Fruit fly (Drosophila melanogaster): ENCODE results near the gene CG5888.

CG5888 gene

DNA sequence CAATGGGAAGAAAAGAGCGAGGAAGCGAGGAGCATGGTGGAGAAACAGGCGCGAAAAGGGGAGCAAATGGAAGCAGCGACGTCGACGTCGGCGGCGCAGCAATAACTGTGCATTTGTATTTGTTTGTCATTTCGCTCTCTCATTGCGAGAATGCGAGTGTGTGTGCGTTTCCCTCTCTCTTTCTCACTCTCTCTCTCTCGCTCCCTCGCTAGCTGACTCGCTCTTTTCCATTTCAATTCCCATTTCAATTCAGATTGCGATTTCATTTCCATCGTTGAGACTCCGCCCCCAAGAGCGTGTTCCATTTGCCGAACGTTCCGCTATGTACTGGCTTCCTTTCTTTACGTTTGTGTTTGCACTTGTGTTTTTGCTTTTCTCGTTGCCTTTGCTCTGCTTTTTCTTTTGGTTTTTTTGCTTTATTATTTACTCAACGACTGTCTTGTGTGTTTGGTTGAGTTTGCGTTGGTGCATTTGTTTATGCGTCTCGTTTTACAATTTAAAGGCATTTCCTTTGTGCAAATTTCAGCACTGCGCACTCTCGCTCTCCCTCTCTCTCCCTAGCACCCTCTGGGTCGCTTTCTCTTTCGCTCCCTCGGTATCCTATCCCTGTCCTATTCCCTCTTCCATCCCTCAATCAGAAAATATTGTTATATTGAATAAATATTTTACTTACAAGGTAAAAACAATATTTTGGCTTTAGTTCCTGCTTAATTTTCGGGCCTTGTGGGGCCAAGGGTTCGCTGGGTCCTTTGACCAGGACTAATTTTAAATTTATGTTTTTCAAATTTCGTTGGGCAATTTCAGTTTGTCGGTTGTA is 25.4 kb downstream of the CG5888 start:
- no peak for TF ChIP-seq Mio (GFP tag; optimal IDR thresholded peaks at IDR 0.05)
- TF ChIP-seq psq (GFP tag; optimal IDR thresholded peaks at IDR 0.05): peak; percentile 23
- TF ChIP-seq brk (GFP tag; optimal IDR thresholded peaks at IDR 0.05): no peak
- TF ChIP-seq dl (GFP tag; optimal IDR thresholded peaks at IDR 0.05; ENCODE audit: insufficient read depth in 1 of 2, partially characterized antibody in 2 of 2): peak; percentile 20 to 54
- TF ChIP-seq Hr78 (GFP tag; optimal IDR thresholded peaks at IDR 0.05): no peak
- TF ChIP-seq N (GFP tag; optimal IDR thresholded peaks at IDR 0.05): peak; percentile 53
- no peak for TF ChIP-seq dmrt93B (GFP tag; optimal IDR thresholded peaks at IDR 0.05)
- TF ChIP-seq foxo (GFP tag; optimal IDR thresholded peaks at IDR 0.05): no peak
- no peak for TF ChIP-seq Myc (optimal IDR thresholded peaks at IDR 0.05)
- TF ChIP-seq GATAd (GFP tag; optimal IDR thresholded peaks at IDR 0.05): no peak
- no peak for TF ChIP-seq lola (GFP tag; optimal IDR thresholded peaks at IDR 0.05)
- TF ChIP-seq Jra (GFP tag; optimal IDR thresholded peaks at IDR 0.05): no peak
- TF ChIP-seq CG32264 (GFP tag; optimal IDR thresholded peaks at IDR 0.05): no peak
- no peak for TF ChIP-seq CG9705 (GFP tag; optimal IDR thresholded peaks at IDR 0.05)
- peak; percentile 73 for TF ChIP-seq Dif (GFP tag; optimal IDR thresholded peaks at IDR 0.05; ENCODE audit: partially characterized antibody)
- no peak for TF ChIP-seq Hnf4 (GFP tag; optimal IDR thresholded peaks at IDR 0.05)
- TF ChIP-seq Abd-B (GFP tag; optimal IDR thresholded peaks at IDR 0.05): no peak
- TF ChIP-seq usp (GFP tag; optimal IDR thresholded peaks at IDR 0.05): no peak
- TF ChIP-seq fru (GFP tag; optimal IDR thresholded peaks at IDR 0.05): no peak
- peak; percentile 72 for TF ChIP-seq Vsx2 (GFP tag; optimal IDR thresholded peaks at IDR 0.05; ENCODE audit: partially characterized antibody)
- no peak for TF ChIP-seq woc (GFP tag; optimal IDR thresholded peaks at IDR 0.05)

DNA sequence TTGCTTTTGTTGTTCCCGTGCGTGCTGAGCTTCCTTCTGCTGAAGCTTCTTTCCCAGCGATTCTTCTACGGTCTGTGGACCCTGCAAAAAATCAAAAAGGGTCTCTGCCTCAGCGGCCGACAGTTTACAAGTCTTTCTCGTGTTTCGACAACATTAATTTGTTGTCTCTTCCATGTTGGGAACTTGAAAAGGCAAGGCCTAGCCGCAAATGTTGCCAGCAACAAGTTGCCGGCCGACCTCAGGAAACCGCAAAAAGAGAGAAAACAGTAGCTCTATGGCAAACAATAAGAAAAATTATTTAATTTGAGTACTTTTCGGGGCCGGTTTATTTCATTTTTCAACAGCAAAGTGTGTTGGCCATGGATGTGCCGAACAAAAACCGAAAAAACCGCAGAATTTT is 34.5 kb downstream of the CG5888 start:
- no peak for TF ChIP-seq GATAd (GFP tag; optimal IDR thresholded peaks at IDR 0.05)
- no peak for TF ChIP-seq Mio (GFP tag; optimal IDR thresholded peaks at IDR 0.05)
- TF ChIP-seq sv (GFP tag; optimal IDR thresholded peaks at IDR 0.05): no peak
- no peak for TF ChIP-seq dmrt93B (GFP tag; optimal IDR thresholded peaks at IDR 0.05)
- no peak for TF ChIP-seq jim (GFP tag; optimal IDR thresholded peaks at IDR 0.05)
- TF ChIP-seq h (GFP tag; optimal IDR thresholded peaks at IDR 0.05): no peak
- TF ChIP-seq CG9705 (GFP tag; optimal IDR thresholded peaks at IDR 0.05): no peak
- TF ChIP-seq Jra (GFP tag; optimal IDR thresholded peaks at IDR 0.05): no peak
- TF ChIP-seq psq (GFP tag; optimal IDR thresholded peaks at IDR 0.05): no peak
- no peak for TF ChIP-seq Vsx2 (GFP tag; optimal IDR thresholded peaks at IDR 0.05; ENCODE audit: partially characterized antibody)
- no peak for TF ChIP-seq woc (GFP tag; optimal IDR thresholded peaks at IDR 0.05)
- no peak for TF ChIP-seq brk (GFP tag; optimal IDR thresholded peaks at IDR 0.05)

DNA sequence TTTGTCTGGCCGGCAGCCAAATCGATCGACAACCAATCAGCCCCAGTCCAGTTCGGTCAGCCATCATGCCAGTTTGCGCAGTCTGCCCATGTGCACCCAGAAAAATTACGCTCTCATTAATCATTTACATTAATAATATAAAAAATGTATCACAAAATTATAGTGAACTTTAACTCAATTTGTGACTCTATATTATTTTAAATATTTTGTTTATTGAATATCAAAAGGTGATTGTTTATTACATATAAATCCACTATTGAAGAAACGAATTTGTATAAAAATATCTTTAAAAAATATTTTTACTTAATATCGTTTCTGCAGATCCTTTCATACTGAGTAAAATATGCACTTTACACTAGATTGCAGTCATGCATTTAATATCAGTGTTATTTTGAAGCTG is 41.0 kb downstream of the CG5888 start:
- TF ChIP-seq rgr (GFP tag; optimal IDR thresholded peaks at IDR 0.05): peak; percentile 6
- TF ChIP-seq Jra (GFP tag; optimal IDR thresholded peaks at IDR 0.05): no peak
- peak; percentile 43 for TF ChIP-seq OdsH (GFP tag; optimal IDR thresholded peaks at IDR 0.05)
- TF ChIP-seq jim (GFP tag; optimal IDR thresholded peaks at IDR 0.05): no peak
- no peak for TF ChIP-seq Vsx2 (GFP tag; optimal IDR thresholded peaks at IDR 0.05; ENCODE audit: partially characterized antibody)
- TF ChIP-seq fru (GFP tag; optimal IDR thresholded peaks at IDR 0.05): no peak
- no peak for TF ChIP-seq brk (GFP tag; optimal IDR thresholded peaks at IDR 0.05)
- no peak for TF ChIP-seq Dfd (GFP tag; optimal IDR thresholded peaks at IDR 0.05)
- peak; percentile 3 for TF ChIP-seq dmrt93B (GFP tag; optimal IDR thresholded peaks at IDR 0.05)
- TF ChIP-seq Sp1 (GFP tag; optimal IDR thresholded peaks at IDR 0.05): peak; percentile 52
- TF ChIP-seq ey (GFP tag; optimal IDR thresholded peaks at IDR 0.05): no peak
- TF ChIP-seq psq (GFP tag; optimal IDR thresholded peaks at IDR 0.05): peak; percentile 24
- no peak for TF ChIP-seq Myc (optimal IDR thresholded peaks at IDR 0.05)
- no peak for TF ChIP-seq dsf (GFP tag; optimal IDR thresholded peaks at IDR 0.05; ENCODE audit: borderline replicate concordance)
- no peak for TF ChIP-seq Abd-B (GFP tag; optimal IDR thresholded peaks at IDR 0.05)
- peak in 1 of 2 experiments; percentile 30 for TF ChIP-seq foxo (GFP tag; optimal IDR thresholded peaks at IDR 0.05)
- no peak for TF ChIP-seq tai (GFP tag; optimal IDR thresholded peaks at IDR 0.05)
- TF ChIP-seq Mio (GFP tag; optimal IDR thresholded peaks at IDR 0.05): no peak
- TF ChIP-seq HLH106 (tag; optimal IDR thresholded peaks at IDR 0.05): peak; percentile 55
- no peak for TF ChIP-seq GATAd (GFP tag; optimal IDR thresholded peaks at IDR 0.05)
- no peak for TF ChIP-seq CG9705 (GFP tag; optimal IDR thresholded peaks at IDR 0.05)

DNA sequence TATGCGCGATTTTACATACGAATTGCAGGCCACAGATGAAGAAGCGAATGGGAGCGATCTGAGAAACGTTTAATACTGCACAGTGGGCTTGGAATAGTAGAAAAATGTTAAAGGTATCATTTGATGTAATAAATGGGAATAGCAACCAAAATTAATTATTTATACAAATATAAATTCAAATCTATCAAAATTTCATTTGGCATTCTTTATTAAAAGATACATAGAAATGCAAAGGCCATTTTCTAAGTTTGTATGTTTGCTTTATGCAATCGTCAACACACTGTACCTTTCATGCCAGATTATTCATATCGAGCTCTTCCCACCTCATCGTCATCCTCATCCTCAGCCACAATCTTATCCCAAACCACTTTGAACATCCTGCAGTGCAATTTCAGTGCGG is 41.7 kb downstream of the CG5888 start:
- TF ChIP-seq lola (GFP tag; optimal IDR thresholded peaks at IDR 0.05): no peak
- peak; percentile 59 for TF ChIP-seq woc (GFP tag; optimal IDR thresholded peaks at IDR 0.05)
- no peak for TF ChIP-seq usp (GFP tag; optimal IDR thresholded peaks at IDR 0.05)
- TF ChIP-seq Vsx2 (GFP tag; optimal IDR thresholded peaks at IDR 0.05; ENCODE audit: partially characterized antibody): no peak
- TF ChIP-seq Hr78 (GFP tag; optimal IDR thresholded peaks at IDR 0.05): no peak
- peak; percentile 67 for TF ChIP-seq h (GFP tag; optimal IDR thresholded peaks at IDR 0.05)
- no peak for TF ChIP-seq CG9705 (GFP tag; optimal IDR thresholded peaks at IDR 0.05)
- TF ChIP-seq Myc (optimal IDR thresholded peaks at IDR 0.05): no peak
- no peak for TF ChIP-seq GATAd (GFP tag; optimal IDR thresholded peaks at IDR 0.05)
- peak; percentile 54 for TF ChIP-seq psq (GFP tag; optimal IDR thresholded peaks at IDR 0.05)
- peak; percentile 52 for TF ChIP-seq ey (GFP tag; optimal IDR thresholded peaks at IDR 0.05)
- no peak for TF ChIP-seq sv (GFP tag; optimal IDR thresholded peaks at IDR 0.05)
- peak; percentile 62 for TF ChIP-seq OdsH (GFP tag; optimal IDR thresholded peaks at IDR 0.05)
- no peak for TF ChIP-seq Dfd (GFP tag; optimal IDR thresholded peaks at IDR 0.05)
- TF ChIP-seq Rel (GFP tag; optimal IDR thresholded peaks at IDR 0.05): no peak
- no peak for TF ChIP-seq Rel (tag; optimal IDR thresholded peaks at IDR 0.05)
- TF ChIP-seq CrebA (GFP tag; optimal IDR thresholded peaks at IDR 0.05; ENCODE audit: borderline replicate concordance): no peak
- peak; percentile 64 for TF ChIP-seq HLH106 (tag; optimal IDR thresholded peaks at IDR 0.05)
- TF ChIP-seq br (GFP tag; optimal IDR thresholded peaks at IDR 0.05): peak; percentile 28
- TF ChIP-seq tai (GFP tag; optimal IDR thresholded peaks at IDR 0.05): no peak
- peak in 1 of 2 experiments; percentile 66 for TF ChIP-seq foxo (GFP tag; optimal IDR thresholded peaks at IDR 0.05)
- no peak for TF ChIP-seq pan (optimal IDR thresholded peaks at IDR 0.05)
- TF ChIP-seq Sp1 (GFP tag; optimal IDR thresholded peaks at IDR 0.05): peak; percentile 49
- no peak for TF ChIP-seq brk (GFP tag; optimal IDR thresholded peaks at IDR 0.05)
- peak; percentile 32 for TF ChIP-seq Hnf4 (GFP tag; optimal IDR thresholded peaks at IDR 0.05)
- peak; percentile 27 for TF ChIP-seq dmrt93B (GFP tag; optimal IDR thresholded peaks at IDR 0.05)
- TF ChIP-seq rgr (GFP tag; optimal IDR thresholded peaks at IDR 0.05): peak; percentile 63
- TF ChIP-seq N (GFP tag; optimal IDR thresholded peaks at IDR 0.05): no peak
- peak; percentile 74 for TF ChIP-seq fru (GFP tag; optimal IDR thresholded peaks at IDR 0.05)
